Worm (Caenorhabditis elegans): Measurements from ENCODE around the gene T24D5.1.

DNA sequence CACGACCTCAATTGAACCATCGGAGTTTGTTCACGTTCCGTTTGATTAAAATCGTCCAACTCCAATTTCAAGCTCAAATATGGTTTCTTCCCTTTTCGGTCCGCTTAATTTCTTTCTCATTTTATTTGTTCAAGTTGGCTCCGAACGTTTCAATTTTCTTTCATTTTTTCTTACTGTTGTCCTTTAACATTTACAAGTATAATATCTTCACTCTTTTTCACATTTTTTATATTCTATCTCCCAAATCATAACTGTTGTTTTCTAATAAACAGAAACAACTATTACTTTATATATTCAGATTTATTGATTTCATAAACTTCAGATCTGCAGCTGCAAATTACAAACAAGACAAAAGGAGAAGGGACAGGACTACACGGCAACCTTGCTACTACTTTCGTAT lies 8.9 kb downstream of the T24D5.1 start:
- TF ChIP-seq elt-3 (tag; optimal IDR thresholded peaks at IDR 0.05) (no peak), nhr-11 (tag; optimal IDR thresholded peaks at IDR 0.05) (no peak), nhr-23 (tag; optimal IDR thresholded peaks at IDR 0.05) (no peak), ztf-4 (tag; optimal IDR thresholded peaks at IDR 0.05) (no peak), ztf-11 (tag; optimal IDR thresholded peaks at IDR 0.05) (no peak), mab-5 (tag; optimal IDR thresholded peaks at IDR 0.05) (no peak), aly-2 (tag; optimal IDR thresholded peaks at IDR 0.05) (no peak), dmd-4 (tag; optimal IDR thresholded peaks at IDR 0.05) (no peak), ama-1 (optimal IDR thresholded peaks at IDR 0.05) (no peak), zag-1 (tag; optimal IDR thresholded peaks at IDR 0.05) (no peak), lin-39 (tag; optimal IDR thresholded peaks at IDR 0.05) (no peak), nhr-12 (tag; optimal IDR thresholded peaks at IDR 0.05) (no peak)
